Fruit fly (Drosophila melanogaster) whole organism, wandering third instar larva: Measurements from ENCODE around the gene CG7367.

Experiments
- Abd-B ChIP-seq: fragments of >200 bp; optimal IDR thresholded peaks from 2 replicates; lab custom pipeline; 2017; ENCODE audit warnings: missing biosample characterization, missing genetic modification characterization
- CG9705 ChIP-seq: fragments of 200-800 bp; sonication (Bioruptor generic); optimal IDR thresholded peaks from 2 replicates; lab custom pipeline; 2018; ENCODE audit warnings: missing biosample characterization, mild to moderate bottlenecking, missing genetic modification characterization
- CrebA ChIP-seq: fragments of 200-800 bp; sonication (Bioruptor generic); optimal IDR thresholded peaks from 2 replicates; lab custom pipeline; 2016; ENCODE audit warnings: missing biosample characterization, mild to moderate bottlenecking, missing genetic modification characterization, borderline replicate concordance
- Dfd ChIP-seq: fragments of >200 bp; optimal IDR thresholded peaks from 2 replicates; lab custom pipeline; 2017; ENCODE audit warnings: missing biosample characterization, missing genetic modification characterization
- Dif ChIP-seq: fragments of 200-275, 200-300 bp; sonication (Bioruptor generic); optimal IDR thresholded peaks from 2 replicates; lab custom pipeline; 2018; ENCODE audit warnings: missing biosample characterization, missing genetic modification characterization; ENCODE audit not compliant: partially characterized antibody
- HLH106 ChIP-seq: fragments of 200-800 bp; optimal IDR thresholded peaks from 3 replicates; lab custom pipeline; 2019; ENCODE audit warnings: missing biosample characterization, mild to moderate bottlenecking, missing genetic modification characterization, moderate library complexity
- Hr78 ChIP-seq: fragments of >200 bp; optimal IDR thresholded peaks from 2 replicates; lab custom pipeline; 2017; ENCODE audit warnings: missing biosample characterization, missing genetic modification characterization
- Hr83 ChIP-seq: fragments of 200-300 bp; sonication (Bioruptor generic); optimal IDR thresholded peaks from 2 replicates; lab custom pipeline; 2016; ENCODE audit warnings: missing biosample characterization, mild to moderate bottlenecking, missing genetic modification characterization, moderate library complexity; ENCODE audit not compliant: poor library complexity, severe bottlenecking
- Mio ChIP-seq: sonication (Bioruptor generic); optimal IDR thresholded peaks from 2 replicates; lab custom pipeline; 2016; ENCODE audit warnings: missing biosample characterization, missing genetic modification characterization
- Myc ChIP-seq: fragments of >200 bp; optimal IDR thresholded peaks from 2 replicates; lab custom pipeline; 2017
- N ChIP-seq: fragments of >200 bp; optimal IDR thresholded peaks from 2 replicates; lab custom pipeline; 2018; ENCODE audit warnings: missing biosample characterization, missing external identifiers, missing genetic modification characterization
- OdsH ChIP-seq: fragments of 200-800 bp; sonication (Bioruptor generic); optimal IDR thresholded peaks from 2 replicates; lab custom pipeline; 2016; ENCODE audit warnings: missing biosample characterization, mild to moderate bottlenecking, missing genetic modification characterization
- Rel ChIP-seq, 2 experiments: fragments of 200-800 bp; sonication (Bioruptor generic) in 1 of 2; optimal IDR thresholded peaks; 2 replicates in 1 of 2; 3 replicates in 1 of 2; lab custom pipeline; 2016 to 2019; ENCODE audit warnings: mild to moderate bottlenecking in 2 of 2, missing biosample characterization in 2 of 2, missing genetic modification characterization in 2 of 2, moderate library complexity in 1 of 2
- Sp1 ChIP-seq: fragments of 200-800 bp; sonication (Bioruptor generic); optimal IDR thresholded peaks from 3 replicates; lab custom pipeline; 2019; ENCODE audit warnings: missing biosample characterization, mild to moderate bottlenecking, missing genetic modification characterization, moderate library complexity
- Vsx2 ChIP-seq: fragments of 200-300, 225-300 bp; sonication (Bioruptor generic); optimal IDR thresholded peaks from 2 replicates; lab custom pipeline; 2018; ENCODE audit warnings: missing biosample characterization, missing genetic modification characterization; ENCODE audit not compliant: partially characterized antibody
- br ChIP-seq: fragments of 200-800 bp; sonication (Bioruptor generic); optimal IDR thresholded peaks from 2 replicates; lab custom pipeline; 2016; ENCODE audit warnings: missing biosample characterization, missing genetic modification characterization
- brk ChIP-seq: fragments of 200-800 bp; sonication (Bioruptor generic); optimal IDR thresholded peaks from 2 replicates; lab custom pipeline; 2016; ENCODE audit warnings: missing biosample characterization, mild to moderate bottlenecking, missing genetic modification characterization
- dl ChIP-seq, 2 experiments: fragments of 175-275, 200-275 bp in 1 of 2; fragments of 200-275 bp in 1 of 2; sonication (Bioruptor generic); optimal IDR thresholded peaks; lab custom pipeline; 2018; ENCODE audit warnings: mild to moderate bottlenecking in 2 of 2, missing biosample characterization in 2 of 2, missing genetic modification characterization in 2 of 2, moderate library complexity in 2 of 2; ENCODE audit not compliant: partially characterized antibody in 2 of 2, insufficient read depth in 1 of 2
- dsf ChIP-seq: sonication (Bioruptor generic); optimal IDR thresholded peaks from 2 replicates; lab custom pipeline; 2016; ENCODE audit warnings: missing biosample characterization, missing genetic modification characterization, borderline replicate concordance
- ey ChIP-seq: fragments of 200-800 bp; sonication (Bioruptor generic); optimal IDR thresholded peaks from 2 replicates; lab custom pipeline; 2016; ENCODE audit warnings: missing biosample characterization, missing genetic modification characterization
- foxo ChIP-seq, 2 experiments: fragments of 200-800 bp; sonication (Bioruptor generic); optimal IDR thresholded peaks; 2 replicates in 1 of 2; 3 replicates in 1 of 2; lab custom pipeline; 2016 to 2017; ENCODE audit warnings: missing biosample characterization in 2 of 2, missing genetic modification characterization in 2 of 2
- h ChIP-seq: fragments of 200-800 bp; sonication (Bioruptor generic); optimal IDR thresholded peaks from 3 replicates; lab custom pipeline; 2016; ENCODE audit warnings: missing biosample characterization, mild to moderate bottlenecking, missing genetic modification characterization
- jim ChIP-seq: fragments of 175-275, 200-325 bp; sonication (Bioruptor generic); optimal IDR thresholded peaks from 2 replicates; lab custom pipeline; 2016; ENCODE audit warnings: missing biosample characterization, mild to moderate bottlenecking, missing genetic modification characterization
- lola ChIP-seq: fragments of >200 bp; optimal IDR thresholded peaks from 2 replicates; lab custom pipeline; 2017; ENCODE audit warnings: missing biosample characterization, missing genetic modification characterization
- psq ChIP-seq: fragments of 200-800 bp; sonication (Bioruptor generic); optimal IDR thresholded peaks from 3 replicates; lab custom pipeline; 2017; ENCODE audit warnings: missing biosample characterization, mild to moderate bottlenecking, missing genetic modification characterization, moderate library complexity
- rgr ChIP-seq: fragments of 200-800 bp; sonication (Bioruptor generic); optimal IDR thresholded peaks from 3 replicates; lab custom pipeline; 2016; ENCODE audit warnings: missing biosample characterization, mild to moderate bottlenecking, missing genetic modification characterization
- sage ChIP-seq: fragments of 200-800 bp; sonication (Bioruptor generic); optimal IDR thresholded peaks from 2 replicates; lab custom pipeline; 2016; ENCODE audit warnings: missing biosample characterization, mild to moderate bottlenecking, missing genetic modification characterization
- sv ChIP-seq: fragments of 200-800 bp; sonication (Bioruptor generic); optimal IDR thresholded peaks from 3 replicates; lab custom pipeline; 2016; ENCODE audit warnings: missing biosample characterization, missing genetic modification characterization
- tai ChIP-seq: sonication (Bioruptor generic); optimal IDR thresholded peaks from 2 replicates; lab custom pipeline; 2016; ENCODE audit warnings: missing biosample characterization, missing genetic modification characterization
- usp ChIP-seq: fragments of >200 bp; optimal IDR thresholded peaks from 2 replicates; lab custom pipeline; 2017; ENCODE audit warnings: missing biosample characterization, missing genetic modification characterization
- woc ChIP-seq: sonication (Bioruptor generic); optimal IDR thresholded peaks from 2 replicates; lab custom pipeline; 2016; ENCODE audit warnings: missing biosample characterization, mild to moderate bottlenecking, missing genetic modification characterization

CG7367 gene

DNA sequence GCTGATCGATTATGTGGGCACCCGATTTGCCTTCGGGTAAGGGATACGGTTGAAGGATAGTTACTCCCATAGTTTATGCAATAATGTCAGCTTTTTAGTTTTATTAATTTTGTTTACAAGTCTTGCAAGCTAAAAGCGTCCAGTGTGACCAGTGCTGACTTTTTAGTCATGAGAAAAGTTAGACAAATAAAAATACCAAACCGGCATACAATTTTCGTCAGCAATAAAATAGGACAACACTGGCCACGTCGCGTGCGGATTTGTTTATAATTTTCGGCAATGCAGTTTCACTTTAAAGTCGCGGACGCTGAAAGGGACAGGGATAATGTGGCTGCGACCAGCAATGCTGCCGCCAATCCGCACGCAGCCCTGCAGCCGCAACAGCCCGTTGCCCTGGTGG, 33.1 kb upstream of the CG7367 start, which contains the start of the genes MED20 and Trf:
TSS of gene MED20 (minus strand) at position 157 of the 400 bp plus-strand sequence.
TSS of gene Trf (plus strand) at position 204 of the 400 bp plus-strand sequence.
- TF ChIP-seq sage (GFP tag; lab: Kevin White, UChicago) (no peak), Dif (no peak), Vsx2 (GFP tag; lab: Kevin White, UChicago) (no peak), psq (GFP tag; lab: Kevin White, UChicago) (no peak), Mio (no peak), dl (GFP tag; optimal IDR thresholded peaks at IDR 0.05; lab: Kevin White, UChicago; ENCODE audit: insufficient read depth in 1 of 2, partially characterized antibody in 2 of 2) (no peak), h (GFP tag; lab: Kevin White, UChicago) (no peak), usp (no peak), tai (no peak), lola (GFP tag; lab: Kevin White, UChicago) (no peak)
- TF ChIP-seq, all 38 proteins: peak for 0

DNA sequence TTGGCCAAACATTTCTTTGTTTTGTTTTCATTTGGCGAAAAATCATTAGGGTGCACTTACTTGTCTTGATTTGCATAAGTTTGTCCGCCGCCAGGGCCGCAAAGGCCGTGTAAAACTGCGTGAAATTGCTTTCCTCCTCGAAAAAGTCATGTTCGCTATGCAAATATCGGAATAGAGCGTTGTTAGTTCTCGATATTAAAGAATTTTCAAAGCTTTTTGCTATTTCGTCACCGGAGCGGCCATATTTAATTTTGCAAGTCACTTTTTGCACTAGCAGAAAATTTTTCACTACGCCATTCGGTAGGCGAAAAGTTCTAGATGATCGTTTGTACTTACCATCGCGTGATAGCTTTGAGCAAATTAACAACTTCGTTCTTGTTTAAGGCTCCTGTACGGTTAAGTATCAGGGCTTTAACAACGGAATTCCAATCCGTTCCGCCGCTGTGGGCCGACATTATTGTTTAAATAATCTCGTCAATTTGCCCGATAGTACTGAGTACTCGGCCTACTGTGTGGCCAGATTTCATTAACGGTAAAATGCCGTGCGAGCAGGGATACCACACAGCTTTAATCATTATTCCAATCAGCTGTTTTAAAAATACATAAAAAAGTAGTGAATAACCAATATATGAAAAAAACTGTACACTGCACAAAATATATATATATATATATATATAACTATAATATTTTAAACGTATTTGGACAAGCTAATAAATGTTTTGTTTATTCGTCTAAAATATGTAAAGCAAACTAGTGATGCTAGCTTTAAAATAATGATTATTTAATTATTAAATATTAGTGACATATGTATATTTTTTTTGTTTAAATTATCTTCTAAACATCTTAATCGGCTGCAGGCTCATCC, 31.8 kb upstream of the CG7367 start, which contains the start of gene poe:
TSS of gene poe (minus strand) at position 513 of the 865 bp plus-strand sequence.
- no peak for TF ChIP-seq Rel (GFP tag; optimal IDR thresholded peaks at IDR 0.05; lab: Kevin White, UChicago)
- peak; percentile 78 for TF ChIP-seq Rel (tag; optimal IDR thresholded peaks at IDR 0.05; lab: Kevin White, UChicago)
- TF ChIP-seq ey (GFP tag; lab: Kevin White, UChicago), result no peak
- TF ChIP-seq Sp1 (GFP tag; lab: Kevin White, UChicago), result peak; percentile 62
- peak; percentile 68 for TF ChIP-seq Hr83 (GFP tag; lab: Kevin White, UChicago)

DNA sequence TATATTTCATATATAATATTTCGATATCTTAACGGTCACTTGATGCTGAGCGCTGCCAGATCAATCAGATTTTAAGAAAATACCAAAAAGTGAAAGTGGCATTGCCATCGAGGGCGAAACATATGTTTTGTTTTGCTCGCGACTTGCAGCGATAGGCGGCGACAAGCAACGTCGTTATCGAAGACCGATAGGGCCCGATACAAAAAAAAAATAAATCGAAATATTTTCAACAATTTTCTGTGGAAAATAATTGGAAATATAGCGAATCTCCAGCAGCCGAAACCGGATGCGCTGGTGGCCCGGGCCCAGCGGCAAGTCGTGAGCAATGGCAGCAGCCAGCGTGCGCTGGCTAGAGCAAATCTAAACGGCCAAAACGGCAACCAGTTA, 3.7 kb upstream of the CG7367 start, which contains the start of gene Megf8:
TSS of gene Megf8 (plus strand) at position 190 of the 387 bp plus-strand sequence.
- TF ChIP-seq Myc (lab: Kevin White, UChicago) (no peak), Hr83 (GFP tag; lab: Kevin White, UChicago) (no peak), Hr78 (no peak), lola (GFP tag; lab: Kevin White, UChicago) (no peak), sage (GFP tag; lab: Kevin White, UChicago) (no peak), CG9705 (GFP tag; lab: Kevin White, UChicago) (no peak), Rel (GFP tag; optimal IDR thresholded peaks at IDR 0.05; lab: Kevin White, UChicago) (no peak), Rel (tag; optimal IDR thresholded peaks at IDR 0.05; lab: Kevin White, UChicago) (no peak)
- TF ChIP-seq, all 38 proteins: peak for 0

DNA sequence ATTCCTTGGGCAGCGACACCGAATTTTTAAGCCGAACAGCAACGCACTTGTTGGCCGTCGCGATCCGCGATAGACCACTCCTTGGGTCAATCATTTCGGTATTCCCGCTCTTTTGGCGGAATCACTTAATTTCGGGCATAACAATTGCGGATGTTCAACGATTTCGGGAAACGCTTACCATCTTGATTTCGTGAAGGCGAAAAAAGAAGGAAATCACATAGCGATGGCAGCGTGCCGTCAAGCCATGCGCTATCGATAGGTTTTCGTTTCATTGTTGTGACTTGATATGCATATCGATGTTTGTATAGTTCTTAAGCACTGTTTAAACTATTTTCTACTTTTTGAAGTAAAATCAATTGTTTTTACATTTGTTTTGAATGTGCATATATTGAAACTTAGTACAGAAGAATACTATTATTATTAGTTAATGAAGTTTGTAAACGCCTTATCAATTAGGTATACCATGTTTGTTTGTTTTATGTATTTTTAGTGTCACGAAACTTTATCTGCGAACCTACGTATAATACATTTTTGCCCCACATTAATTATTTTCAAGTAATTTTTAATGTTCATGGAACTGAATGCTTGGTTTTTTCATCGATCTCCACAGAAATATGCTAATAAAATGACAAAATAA, 3.2 kb upstream of the CG7367 start, which contains the start of gene RpL36A:
TSS of gene RpL36A (minus strand) at position 265 of the 637 bp plus-strand sequence.
- TF ChIP-seq HLH106 (tag; lab: Kevin White, UChicago), result peak; percentile 17
- no peak for TF ChIP-seq Vsx2 (GFP tag; lab: Kevin White, UChicago)
- TF ChIP-seq sv, result peak; percentile 16
- no peak for TF ChIP-seq CrebA
- no peak for TF ChIP-seq rgr (GFP tag; lab: Kevin White, UChicago)
- TF ChIP-seq Mio, result no peak
- no peak for TF ChIP-seq dsf (GFP tag; lab: Kevin White, UChicago)
- no peak for TF ChIP-seq brk (GFP tag; lab: Kevin White, UChicago)
- peak in 1 of 2 experiments; percentile 45 for TF ChIP-seq foxo (GFP tag; optimal IDR thresholded peaks at IDR 0.05; lab: Kevin White, UChicago)
- peak; percentile 67 for TF ChIP-seq Sp1 (GFP tag; lab: Kevin White, UChicago)
- TF ChIP-seq N (GFP tag; lab: Kevin White, UChicago), result no peak
- peak; percentile 35 for TF ChIP-seq OdsH (GFP tag; lab: Kevin White, UChicago)
- TF ChIP-seq Dfd (GFP tag; lab: Kevin White, UChicago), result no peak
- TF ChIP-seq jim (GFP tag; lab: Kevin White, UChicago), result no peak
- no peak for TF ChIP-seq woc (GFP tag; lab: Kevin White, UChicago)
- TF ChIP-seq Dif, result no peak
- TF ChIP-seq Abd-B (GFP tag; lab: Kevin White, UChicago), result no peak
- no peak for TF ChIP-seq Rel (GFP tag; optimal IDR thresholded peaks at IDR 0.05; lab: Kevin White, UChicago)
- TF ChIP-seq Rel (tag; optimal IDR thresholded peaks at IDR 0.05; lab: Kevin White, UChicago), result peak; percentile 50
- no peak for TF ChIP-seq dl (GFP tag; optimal IDR thresholded peaks at IDR 0.05; lab: Kevin White, UChicago; ENCODE audit: insufficient read depth in 1 of 2, partially characterized antibody in 2 of 2)
- TF ChIP-seq br (GFP tag; lab: Kevin White, UChicago), result no peak
- no peak for TF ChIP-seq Hr83 (GFP tag; lab: Kevin White, UChicago)
- peak; percentile 50 for TF ChIP-seq h (GFP tag; lab: Kevin White, UChicago)
- peak; percentile 1 for TF ChIP-seq psq (GFP tag; lab: Kevin White, UChicago)
- TF ChIP-seq CG9705 (GFP tag; lab: Kevin White, UChicago), result peak; percentile 25
